Fruit fly (Drosophila melanogaster) whole organism, embryonic: ENCODE results near the gene sals.

Experiments used
- ATbp ChIP-seq: fragments of 200-800 bp; sonication (Bioruptor generic); optimal IDR thresholded peaks from 2 replicates; lab custom pipeline; 2017; ENCODE audit warnings: missing biosample characterization, mild to moderate bottlenecking, missing genetic modification characterization, missing genetic modification reagents
- Awh ChIP-seq: fragments of 200-800 bp; sonication (Bioruptor generic); IDR thresholded peaks from 2 replicates; pipeline ENCODE4, ENCODE4 v1.3.6; 2022; ENCODE audit warnings: missing biosample characterization, missing genetic modification characterization
- Bdp1 ChIP-seq: fragments of 200-800 bp; sonication (Bioruptor generic); optimal IDR thresholded peaks from 3 replicates; lab custom pipeline; 2016; ENCODE audit warnings: missing biosample characterization, missing genetic modification characterization
- Bgb ChIP-seq: fragments of 200-800 bp; sonication (Bioruptor generic); IDR thresholded peaks from 2 replicates; pipeline ENCODE4 v1.3.6; 2022; ENCODE audit warnings: missing biosample characterization, missing genetic modification characterization; ENCODE audit not compliant: partially characterized antibody
- CG10462 ChIP-seq: fragments of 200-800 bp; sonication (Bioruptor generic); optimal IDR thresholded peaks from 2 replicates; lab custom pipeline; 2016; ENCODE audit warnings: missing biosample characterization, missing genetic modification characterization
- CG10543 ChIP-seq: fragments of 200-800 bp; sonication (Bioruptor generic); optimal IDR thresholded peaks from 3 replicates; lab custom pipeline; 2017; ENCODE audit warnings: missing biosample characterization, mild to moderate bottlenecking, missing genetic modification characterization, moderate library complexity
- CG11093 ChIP-seq: fragments of 200-800 bp; sonication (Bioruptor generic); IDR thresholded peaks from 3 replicates; pipeline ENCODE4 v1.3.6; 2022; ENCODE audit warnings: missing biosample characterization, missing genetic modification characterization
- CG13424 ChIP-seq: fragments of 200-800 bp; sonication (Bioruptor generic); optimal IDR thresholded peaks from 2 replicates; lab custom pipeline; 2019; ENCODE audit warnings: missing biosample characterization, mild to moderate bottlenecking, missing genetic modification characterization, moderate library complexity
- CG14710 ChIP-seq: fragments of 200-800 bp; sonication (Bioruptor generic); optimal IDR thresholded peaks from 3 replicates; lab custom pipeline; 2019; ENCODE audit warnings: missing biosample characterization, mild to moderate bottlenecking, missing genetic modification characterization, moderate library complexity
- CG15011 ChIP-seq: fragments of 200-800 bp; sonication (Bioruptor generic); optimal IDR thresholded peaks from 3 replicates; lab custom pipeline; 2018; ENCODE audit warnings: missing biosample characterization, mild to moderate bottlenecking, missing genetic modification characterization
- CG15696 ChIP-seq: fragments of 200-800 bp; sonication (Bioruptor generic); optimal IDR thresholded peaks from 2 replicates; lab custom pipeline; 2019; ENCODE audit warnings: missing biosample characterization, mild to moderate bottlenecking, missing genetic modification characterization, moderate library complexity
- CG17612 ChIP-seq: fragments of 200-800 bp; sonication (Bioruptor generic); IDR thresholded peaks from 2 replicates; pipeline ENCODE4 v1.3.6; 2022; ENCODE audit warnings: missing biosample characterization, missing genetic modification characterization
- CG18011 ChIP-seq: fragments of 200-800 bp; sonication (Bioruptor generic); optimal IDR thresholded peaks from 2 replicates; lab custom pipeline; 2017; ENCODE audit warnings: missing biosample characterization, missing genetic modification characterization, mild to moderate bottlenecking, moderate library complexity, missing genotype
- CG2875 ChIP-seq: fragments of 200-800 bp; sonication (Bioruptor generic); optimal IDR thresholded peaks from 2 replicates; lab custom pipeline; 2017; ENCODE audit warnings: missing biosample characterization, mild to moderate bottlenecking, missing genetic modification characterization, missing genetic modification reagents
- CG2889 ChIP-seq: fragments of 200-800 bp; sonication (Bioruptor generic); IDR thresholded peaks from 3 replicates; pipeline ENCODE4 v1.3.6; 2022; ENCODE audit warnings: missing biosample characterization, missing genetic modification characterization
- CG3065 ChIP-seq: fragments of 200-800 bp; sonication (Bioruptor generic); optimal IDR thresholded peaks from 2 replicates; lab custom pipeline; 2016; ENCODE audit warnings: missing biosample characterization, missing genetic modification characterization
- CG34422 ChIP-seq: fragments of 200-800 bp; sonication (Bioruptor generic); IDR thresholded peaks from 3 replicates; pipeline ENCODE4 v1.3.6; 2022; ENCODE audit warnings: missing biosample characterization, missing genetic modification characterization
- CG6272 ChIP-seq: fragments of 200-800 bp; sonication (Bioruptor generic); IDR thresholded peaks from 2 replicates; pipeline ENCODE4 v1.3.6; 2022; ENCODE audit warnings: missing biosample characterization, missing genetic modification characterization
- CG7372 ChIP-seq: fragments of 200-800 bp; sonication (Bioruptor generic); IDR thresholded peaks from 2 replicates; pipeline ENCODE4 v1.3.6; 2022; ENCODE audit warnings: missing biosample characterization, missing genetic modification characterization
- CG7556 ChIP-seq: fragments of 200-800 bp; sonication (Bioruptor generic); optimal IDR thresholded peaks from 2 replicates; lab custom pipeline; 2017; ENCODE audit warnings: missing biosample characterization, mild to moderate bottlenecking, missing genetic modification characterization
- CG8944 ChIP-seq: fragments of 200-800 bp; sonication (Bioruptor generic); optimal IDR thresholded peaks from 3 replicates; lab custom pipeline; 2016; ENCODE audit warnings: missing biosample characterization, missing genetic modification characterization
- CkIIα-i1 ChIP-seq: fragments of 200-800 bp; sonication (Bioruptor generic); IDR thresholded peaks from 2 replicates; pipeline ENCODE4 v1.3.6; 2022; ENCODE audit warnings: missing biosample characterization, missing genetic modification characterization
- GATAe ChIP-seq: fragments of 200-800 bp; sonication (Bioruptor generic); conservative IDR thresholded peaks from 2 replicates; pipeline ENCODE4 v1.3.6; 2022; ENCODE audit warnings: missing biosample characterization, missing genetic modification characterization
- H2.0 ChIP-seq: fragments of 200-800 bp; sonication (Bioruptor generic); IDR thresholded peaks from 2 replicates; pipeline ENCODE4 v1.3.6; 2022; ENCODE audit warnings: missing biosample characterization, missing genetic modification characterization
- Hand ChIP-seq: fragments of 200-800 bp; sonication (Bioruptor generic); optimal IDR thresholded peaks from 2 replicates; lab custom pipeline; 2017; ENCODE audit warnings: mild to moderate bottlenecking, missing biosample characterization, missing genetic modification reagents, missing genetic modification characterization
- HmgD ChIP-seq: fragments of 200-800 bp; sonication (Bioruptor generic); optimal IDR thresholded peaks from 3 replicates; lab custom pipeline; 2016; ENCODE audit warnings: missing biosample characterization, missing genetic modification characterization
- HmgZ ChIP-seq: fragments of 200-800 bp; sonication (Bioruptor generic); optimal IDR thresholded peaks from 2 replicates; lab custom pipeline; 2018; ENCODE audit warnings: missing biosample characterization, mild to moderate bottlenecking, missing genetic modification characterization
- Hr3 ChIP-seq: fragments of 200-800 bp; sonication (Bioruptor generic); optimal IDR thresholded peaks from 3 replicates; lab custom pipeline; 2016; ENCODE audit warnings: missing biosample characterization, missing genetic modification characterization
- Lhr ChIP-seq: fragments of 200-800 bp; sonication (Bioruptor generic); optimal IDR thresholded peaks from 3 replicates; lab custom pipeline; 2017; ENCODE audit warnings: mild to moderate bottlenecking, missing biosample characterization, missing genetic modification reagents, missing genetic modification characterization
- MBD-R2 ChIP-seq: fragments of 200-800 bp; sonication (Bioruptor generic); IDR thresholded peaks from 2 replicates; pipeline ENCODE4 v1.3.6; 2022; ENCODE audit warnings: missing biosample characterization, missing genetic modification characterization
- Mad ChIP-seq: fragments of 200-800 bp; sonication (Bioruptor generic); optimal IDR thresholded peaks from 2 replicates; lab custom pipeline; 2016; ENCODE audit warnings: missing biosample characterization, missing genetic modification characterization
- Med ChIP-seq: fragments of 200-800 bp; sonication (Bioruptor generic); peaks from one replicate; lab custom pipeline; 2016; ENCODE audit warnings: missing biosample characterization, missing genetic modification characterization, mild to moderate bottlenecking, inconsistent platforms, moderate library complexity
- Sox100B ChIP-seq: fragments of 200-800 bp; sonication (Bioruptor generic); optimal IDR thresholded peaks from 3 replicates; lab custom pipeline; 2018; ENCODE audit warnings: missing biosample characterization, mild to moderate bottlenecking, missing genetic modification characterization
- TFAM ChIP-seq: fragments of 200-800 bp; sonication (Bioruptor generic); optimal IDR thresholded peaks from 2 replicates; lab custom pipeline; 2017; ENCODE audit warnings: missing biosample characterization, missing genetic modification characterization, inconsistent platforms
- abd-A ChIP-seq: fragments of 200-800 bp; sonication (Bioruptor generic); optimal IDR thresholded peaks from 3 replicates; lab custom pipeline; 2019; ENCODE audit warnings: missing biosample characterization, mild to moderate bottlenecking, missing genetic modification characterization, moderate library complexity
- ase ChIP-seq: fragments of 200-800 bp; sonication (Bioruptor generic); IDR thresholded peaks from 3 replicates; pipeline ENCODE4 v1.3.6; 2022; ENCODE audit warnings: missing biosample characterization, missing genetic modification characterization
- cato ChIP-seq: fragments of 200-800 bp; sonication (Bioruptor generic); optimal IDR thresholded peaks from 2 replicates; lab custom pipeline; 2016; ENCODE audit warnings: missing biosample characterization, missing genetic modification characterization, borderline replicate concordance
- corto ChIP-seq: fragments of 200-800 bp; sonication (Bioruptor generic); optimal IDR thresholded peaks from 2 replicates; lab custom pipeline; 2016; ENCODE audit warnings: missing biosample characterization, mild to moderate bottlenecking, missing genetic modification characterization, moderate library complexity
- danr ChIP-seq: fragments of 200-800 bp; sonication (Bioruptor generic); IDR thresholded peaks from 2 replicates; pipeline ENCODE4 v1.3.6; 2022; ENCODE audit warnings: missing biosample characterization, missing genetic modification characterization
- disco-r ChIP-seq: fragments of 200-800 bp; sonication (Bioruptor generic); optimal IDR thresholded peaks from 2 replicates; lab custom pipeline; 2016; ENCODE audit warnings: missing biosample characterization, missing genetic modification characterization
- fd96Cb ChIP-seq: fragments of 200-800 bp; sonication (Bioruptor generic); optimal IDR thresholded peaks from 2 replicates; lab custom pipeline; 2018; ENCODE audit warnings: missing biosample characterization, mild to moderate bottlenecking, missing genetic modification characterization, moderate library complexity
- fru ChIP-seq: fragments of >200 bp; optimal IDR thresholded peaks from 2 replicates; lab custom pipeline; 2017
- maf-S ChIP-seq: fragments of 200-800 bp; sonication (Bioruptor generic); optimal IDR thresholded peaks from 2 replicates; lab custom pipeline; 2016; ENCODE audit warnings: missing biosample characterization, missing genetic modification characterization
- nerfin-1 ChIP-seq: fragments of 200-800 bp; sonication (Bioruptor generic); optimal IDR thresholded peaks from 3 replicates; lab custom pipeline; 2019; ENCODE audit warnings: missing biosample characterization, mild to moderate bottlenecking, missing genetic modification characterization, moderate library complexity
- phol ChIP-seq: fragments of 200-800 bp; sonication (Bioruptor generic); optimal IDR thresholded peaks from 3 replicates; lab custom pipeline; 2018; ENCODE audit warnings: missing biosample characterization, mild to moderate bottlenecking, missing genetic modification characterization, moderate library complexity
- pzg ChIP-seq: fragments of 200-800 bp; sonication (Bioruptor generic); optimal IDR thresholded peaks from 3 replicates; lab custom pipeline; 2018; ENCODE audit warnings: missing biosample characterization, mild to moderate bottlenecking, missing genetic modification characterization, moderate library complexity
- sc ChIP-seq, 3 experiments: fragments of >200 bp in 2 of 3; fragments of 200-800 bp in 1 of 3; sonication (Bioruptor generic) in 1 of 3; optimal IDR thresholded peaks; 2 replicates in 2 of 3; 3 replicates in 1 of 3; lab custom pipeline; 2017; ENCODE audit warnings: mild to moderate bottlenecking in 1 of 3, missing biosample characterization in 1 of 3, missing genetic modification characterization in 1 of 3, missing genetic modification reagents in 1 of 3
- seq ChIP-seq: fragments of 200-800 bp; sonication (Bioruptor generic); IDR thresholded peaks from 2 replicates; pipeline ENCODE4 v1.3.6; 2022; ENCODE audit warnings: missing biosample characterization, missing genetic modification characterization
- sima ChIP-seq: fragments of 200-800 bp; sonication (Bioruptor generic); optimal IDR thresholded peaks from 2 replicates; lab custom pipeline; 2016; ENCODE audit warnings: missing biosample characterization, missing genetic modification characterization
- stc ChIP-seq: fragments of 200-800 bp; sonication (Bioruptor generic); IDR thresholded peaks from 2 replicates; pipeline ENCODE4 v1.3.6; 2022; ENCODE audit warnings: missing biosample characterization, missing genetic modification characterization
- vfl ChIP-seq: fragments of 200-800 bp; sonication (Bioruptor generic); optimal IDR thresholded peaks from 2 replicates; lab custom pipeline; 2016; ENCODE audit warnings: missing biosample characterization, missing genetic modification characterization
- vvl ChIP-seq: fragments of 200-800 bp; sonication (Bioruptor generic); IDR thresholded peaks from 2 replicates; pipeline ENCODE4 v1.3.6; 2022; ENCODE audit warnings: missing biosample characterization, missing genetic modification characterization

The sals gene

DNA sequence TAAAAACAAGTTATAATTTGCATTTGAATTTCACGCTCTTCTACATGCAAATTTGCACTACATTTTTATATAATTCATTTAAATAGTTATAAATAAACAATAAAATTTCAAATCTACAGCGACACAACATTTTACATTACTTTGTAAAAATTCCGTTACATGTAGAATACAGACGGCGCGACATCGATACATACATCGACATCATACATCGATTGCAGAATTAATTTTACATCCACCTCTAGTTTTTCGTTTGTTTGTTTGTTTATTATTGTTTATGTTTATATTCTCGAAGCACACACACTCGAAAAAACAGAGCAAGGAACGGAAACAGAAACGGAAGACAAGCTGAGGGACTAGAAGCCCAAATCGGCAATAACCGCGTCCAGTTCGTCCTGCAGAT, 14.1 kb downstream of the sals start, which contains the start of gene CG17230 (continued):
- TF ChIP-seq CG6272 (GFP tag; lab: Robert Waterston, UW) = no peak
- TF ChIP-seq CG3065 (GFP tag; lab: Kevin White, UChicago) = no peak
- no peak for TF ChIP-seq CG10543 (GFP tag; lab: Kevin White, UChicago)
- TF ChIP-seq maf-S = no peak
- no peak for TF ChIP-seq GATAe (GFP tag; lab: Robert Waterston, UW)
- no peak for TF ChIP-seq Hand (GFP tag; lab: Kevin White, UChicago)
- TF ChIP-seq Bgb = peak; percentile 87
- TF ChIP-seq CkIIα-i1 (GFP tag; lab: Robert Waterston, UW) = no peak
- TF ChIP-seq CG2875 (GFP tag; lab: Kevin White, UChicago) = no peak
- no peak for TF ChIP-seq CG7372
- TF ChIP-seq stc (GFP tag; lab: Robert Waterston, UW) = no peak
- TF ChIP-seq pzg (GFP tag; lab: Kevin White, UChicago) = peak; percentile 41
- TF ChIP-seq danr (GFP tag; lab: Robert Waterston, UW) = no peak
- TF ChIP-seq Mad (GFP tag; lab: Kevin White, UChicago) = no peak
- no peak for TF ChIP-seq seq (GFP tag; lab: Robert Waterston, UW)
- TF ChIP-seq CG10462 = no peak
- TF ChIP-seq CG15011 (GFP tag; lab: Kevin White, UChicago) = no peak
- no peak for TF ChIP-seq CG13424 (tag; lab: Kevin White, UChicago)
- TF ChIP-seq Awh (GFP tag; lab: Robert Waterston, UW) = no peak
- peak; percentile 43 for TF ChIP-seq CG14710 (tag; lab: Kevin White, UChicago)
- no peak for TF ChIP-seq TFAM
- TF ChIP-seq fru (lab: Kevin White, UChicago) = no peak
- no peak for TF ChIP-seq CG8944
- no peak for TF ChIP-seq cato (GFP tag; lab: Kevin White, UChicago)
- no peak for TF ChIP-seq CG34422 (GFP tag; lab: Robert Waterston, UW)
- TF ChIP-seq HmgD = no peak
- no peak for TF ChIP-seq CG15696 (tag; lab: Kevin White, UChicago)
- TF ChIP-seq Hr3 (GFP tag; lab: Kevin White, UChicago) = no peak
- no peak for TF ChIP-seq HmgZ (tag; lab: Kevin White, UChicago)
- no peak for TF ChIP-seq abd-A
- TF ChIP-seq CG18011 = no peak
- TF ChIP-seq CG2889 (GFP tag; lab: Robert Waterston, UW) = no peak
- no peak for TF ChIP-seq nerfin-1 (tag; lab: Kevin White, UChicago)
- TF ChIP-seq sc (optimal IDR thresholded peaks at IDR 0.05; lab: Kevin White, UChicago) = no peak
- no peak for TF ChIP-seq sc (GFP tag; optimal IDR thresholded peaks at IDR 0.05; lab: Kevin White, UChicago)
- no peak for TF ChIP-seq phol
- TF ChIP-seq fd96Cb (tag; lab: Kevin White, UChicago) = no peak
- no peak for TF ChIP-seq sima (GFP tag; lab: Kevin White, UChicago)
- TF ChIP-seq corto (GFP tag; lab: Kevin White, UChicago) = no peak
- TF ChIP-seq disco-r (GFP tag; lab: Kevin White, UChicago) = no peak
- TF ChIP-seq MBD-R2 = peak; percentile 75
- TF ChIP-seq ase (GFP tag; lab: Robert Waterston, UW) = no peak
- peak; percentile 52 for TF ChIP-seq Lhr (GFP tag; lab: Kevin White, UChicago)
- no peak for TF ChIP-seq CG17612 (GFP tag; lab: Robert Waterston, UW)
- TF ChIP-seq vfl (GFP tag; lab: Kevin White, UChicago) = no peak
- no peak for TF ChIP-seq CG11093 (GFP tag; lab: Robert Waterston, UW)
- TF ChIP-seq CG7556 (GFP tag; lab: Kevin White, UChicago) = no peak
- TF ChIP-seq vvl (GFP tag; lab: Robert Waterston, UW) = 0 out of 2 replicates have a peak, but pooled peaks have one; percentile 8
- no peak for TF ChIP-seq Bdp1 (GFP tag; lab: Kevin White, UChicago)
- TF ChIP-seq Sox100B (GFP tag; lab: Kevin White, UChicago) = no peak
- peak; percentile 70 for TF ChIP-seq Med (GFP tag; lab: Kevin White, UChicago)
- TF ChIP-seq ATbp (GFP tag; lab: Kevin White, UChicago) = no peak
- no peak for TF ChIP-seq H2.0 (GFP tag; lab: Robert Waterston, UW)
